Worm (Caenorhabditis elegans): ENCODE results near the gene ins-32.

ce11 chrII:3808643-3809042 lies 5.5 kb upstream of the ins-32 start:
- TF ChIP-seq pha-4 (tag; optimal IDR thresholded peaks at IDR 0.05) = no peak
- TF ChIP-seq lin-11 (tag; optimal IDR thresholded peaks at IDR 0.05) = no peak
- TF ChIP-seq ceh-18 (tag; optimal IDR thresholded peaks at IDR 0.05) = no peak
- no peak for TF ChIP-seq sdc-2 (tag; optimal IDR thresholded peaks at IDR 0.05)
- TF ChIP-seq gmeb-2 (tag; optimal IDR thresholded peaks at IDR 0.05) = no peak
